Worm (Caenorhabditis elegans): ENCODE data around the gene ugt-1.
A peak's percentile ranks its signal among the peaks of the same experiment; 100 is the strongest.

ugt-1 gene

ce11 chrV:10399290-10399689 is 3.8 kb downstream of the ugt-1 start:
- TF ChIP-seq elt-2 (tag; optimal IDR thresholded peaks at IDR 0.05) (peak; percentile 77), ceh-48 (tag; optimal IDR thresholded peaks at IDR 0.05) (no peak), ceh-9 (tag; optimal IDR thresholded peaks at IDR 0.05) (no peak)

- TF ChIP-seq C08G9.2 (tag; optimal IDR thresholded peaks at IDR 0.05) (no peak), odd-2 (tag; optimal IDR thresholded peaks at IDR 0.05) (no peak), ceh-45 (GFP tag; IDR thresholded peaks at IDR 0.05) (no peak)
Measured at ce11 chrV:10402804-10403203, 7.3 kb downstream of the ugt-1 start, which contains the start of gene F15H10.8. Gene F15H10.8, minus strand, starts transcription at chrV:10402904.

DNA sequence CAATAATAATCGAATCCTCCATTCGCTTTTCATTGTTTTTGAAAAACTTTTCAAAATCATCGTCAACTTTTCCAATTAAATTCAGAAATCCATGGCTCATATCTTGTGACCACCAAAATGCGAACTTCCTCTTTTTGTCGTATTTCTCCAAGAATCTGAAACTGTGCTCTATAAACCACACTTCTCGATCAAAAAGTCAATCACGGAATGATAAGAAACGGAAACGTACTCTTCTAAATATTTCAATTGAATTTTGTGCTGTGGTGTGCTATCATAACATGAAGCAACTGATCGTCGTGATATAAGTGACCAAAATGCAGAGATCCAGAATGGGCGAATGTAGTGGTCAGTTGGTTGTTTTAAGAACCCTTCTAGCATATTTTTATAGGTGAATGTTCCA is 9.2 kb downstream of the ugt-1 start:
- TF ChIP-seq dmd-4 (tag; optimal IDR thresholded peaks at IDR 0.05; ENCODE audit: borderline replicate concordance) (no peak), ceh-6 (GFP tag; optimal IDR thresholded peaks at IDR 0.05) (no peak), dve-1 (tag; optimal IDR thresholded peaks at IDR 0.05) (no peak), tbx-2 (tag; optimal IDR thresholded peaks at IDR 0.05) (no peak), ceh-31 (tag; optimal IDR thresholded peaks at IDR 0.05) (no peak), tbx-7 (tag; optimal IDR thresholded peaks at IDR 0.05) (no peak), hlh-13 (GFP tag; optimal IDR thresholded peaks at IDR 0.05) (no peak), pag-3 (tag; optimal IDR thresholded peaks at IDR 0.05; ENCODE audit: borderline replicate concordance) (no peak), nhr-11 (tag; optimal IDR thresholded peaks at IDR 0.05) (no peak), ahr-1 (tag; optimal IDR thresholded peaks at IDR 0.05) (no peak), ceh-34 (tag; optimal IDR thresholded peaks at IDR 0.05) (no peak), K09A11.1 (tag; optimal IDR thresholded peaks at IDR 0.05; ENCODE audit: insufficient read depth) (no peak), npax-4 (tag; optimal IDR thresholded peaks at IDR 0.05) (no peak), lin-11 (tag; optimal IDR thresholded peaks at IDR 0.05) (no peak)

ce11 chrV:10406313-10406712 is 10.8 kb downstream of the ugt-1 start, which contains the start of gene F15H10.7:
Gene F15H10.7, minus strand, starts transcription at chrV:10406413.
- TF ChIP-seq pha-2 (tag; optimal IDR thresholded peaks at IDR 0.05), result no peak
- no peak for TF ChIP-seq fax-1 (tag; optimal IDR thresholded peaks at IDR 0.05)
- no peak for TF ChIP-seq odd-2 (tag; optimal IDR thresholded peaks at IDR 0.05)
- TF ChIP-seq T23F11.4 (GFP tag; optimal IDR thresholded peaks at IDR 0.05), result no peak
- no peak for TF ChIP-seq unc-86 (tag; optimal IDR thresholded peaks at IDR 0.05)
- TF ChIP-seq ttx-3 (tag; optimal IDR thresholded peaks at IDR 0.05), result no peak
- TF ChIP-seq sox-4 (tag; optimal IDR thresholded peaks at IDR 0.05), result no peak
- no peak for TF ChIP-seq nhr-232 (tag; optimal IDR thresholded peaks at IDR 0.05)

DNA sequence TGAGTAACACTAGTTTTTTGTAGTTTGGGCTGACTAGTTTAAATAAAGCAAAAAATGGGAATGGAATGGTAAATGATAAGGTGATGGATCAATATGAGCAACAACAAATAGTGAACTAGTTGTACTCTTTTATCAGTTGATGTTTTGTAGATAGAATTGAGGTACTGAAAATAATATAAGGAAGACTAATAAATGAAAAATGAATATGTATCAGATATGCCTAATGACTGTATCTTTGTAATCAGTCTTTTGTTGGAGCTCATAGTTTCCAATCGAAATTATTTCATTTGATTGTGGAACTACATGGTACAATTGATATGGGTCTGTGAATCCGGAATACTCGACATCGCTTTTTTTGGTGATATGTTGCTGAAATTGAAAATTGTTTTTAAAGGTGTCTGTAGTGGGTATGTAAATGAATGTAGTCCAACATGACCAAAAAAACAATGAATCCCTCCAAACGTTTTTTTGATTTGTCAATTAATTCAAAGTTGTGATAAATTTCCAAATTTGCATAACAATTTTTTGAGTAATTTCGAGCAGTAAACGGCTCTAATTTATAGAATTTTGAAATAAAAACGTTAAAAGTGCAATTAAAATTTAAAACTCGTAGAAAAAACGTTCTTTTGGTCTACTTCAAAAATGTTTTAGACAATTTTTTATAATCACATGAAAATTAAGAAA is 14.7 kb downstream of the ugt-1 start, which contains the start of gene F15H10.12:
Gene F15H10.12 (minus strand): TSS at position 51 of the 684 bp plus-strand sequence.
- TF ChIP-seq ceh-19 (GFP tag; optimal IDR thresholded peaks at IDR 0.05), result no peak
- no peak for TF ChIP-seq pax-1 (tag; optimal IDR thresholded peaks at IDR 0.05)
- TF ChIP-seq ceh-6 (GFP tag; optimal IDR thresholded peaks at IDR 0.05), result no peak
- TF ChIP-seq ttx-3 (tag; optimal IDR thresholded peaks at IDR 0.05), result no peak
- no peak for TF ChIP-seq eyg-1 (tag; optimal IDR thresholded peaks at IDR 0.05)
- TF ChIP-seq elt-4 (tag; optimal IDR thresholded peaks at IDR 0.05), result no peak
- TF ChIP-seq F13H6.1 (tag; optimal IDR thresholded peaks at IDR 0.05), result no peak
- no peak for TF ChIP-seq ceh-14 (tag; optimal IDR thresholded peaks at IDR 0.05)
- no peak for TF ChIP-seq Y22D7AL.16 (tag; optimal IDR thresholded peaks at IDR 0.05)

All from whole organism, late embryonic.